Fruit fly (Drosophila melanogaster): Measurements from ENCODE around the gene CG32181.
A peak's percentile ranks its signal among the peaks of the same experiment; 100 is the strongest.

Gene CG32181

dm6 chr3L:17808597-17809213, 49.2 kb downstream of the CG32181 start, which contains the start of gene CG32191 (continued):
- no peak for TF ChIP-seq CG9932 (GFP tag; IDR thresholded peaks at IDR 0.05)
- TF ChIP-seq tna (GFP tag; IDR thresholded peaks at IDR 0.05; ENCODE audit: partially characterized antibody) = no peak
- TF ChIP-seq ATbp (GFP tag; optimal IDR thresholded peaks at IDR 0.05) = peak; percentile 70
- peak; percentile 69 for TF ChIP-seq sens (GFP tag)
- TF ChIP-seq CG7928 (GFP tag; optimal IDR thresholded peaks at IDR 0.05) = no peak
- TF ChIP-seq CG8290 (GFP tag; optimal IDR thresholded peaks at IDR 0.05) = no peak
- peak in 1 of 2 experiments; percentile 53 for TF ChIP-seq CG8290 (tag; optimal IDR thresholded peaks at IDR 0.05)
- no peak for TF ChIP-seq D19A (tag; optimal IDR thresholded peaks at IDR 0.05)
- TF ChIP-seq CG5245 (GFP tag; optimal IDR thresholded peaks at IDR 0.05) = no peak
- TF ChIP-seq ci (GFP tag; IDR thresholded peaks at IDR 0.05) = 0 out of 3 replicates have a peak, but pooled peaks have one; percentile 31
- TF ChIP-seq CG13296 (GFP tag; optimal IDR thresholded peaks at IDR 0.05) = peak; percentile 38
- no peak for TF ChIP-seq CG17361 (GFP tag; IDR thresholded peaks at IDR 0.05)
- no peak for TF ChIP-seq CG1832 (GFP tag; optimal IDR thresholded peaks at IDR 0.05)
- TF ChIP-seq insv (GFP tag; optimal IDR thresholded peaks at IDR 0.05) = no peak
- TF ChIP-seq CG6854 (GFP tag; optimal IDR thresholded peaks at IDR 0.05) = peak; percentile 11
- TF ChIP-seq Mad (GFP tag; optimal IDR thresholded peaks at IDR 0.05) = no peak
- peak; percentile 52 for TF ChIP-seq Asciz (GFP tag; optimal IDR thresholded peaks at IDR 0.05)
- TF ChIP-seq CG11560 (tag; IDR thresholded peaks at IDR 0.05) = no peak
- TF ChIP-seq Gug (GFP tag; IDR thresholded peaks at IDR 0.05) = no peak
- peak; percentile 44 for TF ChIP-seq BtbVII (GFP tag; optimal IDR thresholded peaks at IDR 0.05)
- peak; percentile 37 for TF ChIP-seq CG6813 (GFP tag; optimal IDR thresholded peaks at IDR 0.05)
- TF ChIP-seq NFAT (GFP tag; IDR thresholded peaks at IDR 0.05) = peak; percentile 14; the same call in 1 of the 2 replicates
- TF ChIP-seq chn (GFP tag; optimal IDR thresholded peaks at IDR 0.05) = no peak
- TF ChIP-seq sug (tag; optimal IDR thresholded peaks at IDR 0.05) = peak; percentile 29
- TF ChIP-seq PHDP (tag; optimal IDR thresholded peaks at IDR 0.05) = peak; percentile 22
- 0 out of 3 replicates have a peak, but pooled peaks have one; percentile 33 for TF ChIP-seq CG6175 (GFP tag; IDR thresholded peaks at IDR 0.05)
- peak; percentile 50 for TF ChIP-seq caup (GFP tag; optimal IDR thresholded peaks at IDR 0.05; ENCODE audit: severe bottlenecking)
- TF ChIP-seq CG11695 (GFP tag; IDR thresholded peaks at IDR 0.05) = 0 out of 3 replicates have a peak, but pooled peaks have one; percentile 11
- 0 out of 4 replicates have a peak, but pooled peaks have one; percentile 37 for TF ChIP-seq chinmo (GFP tag; IDR thresholded peaks at IDR 0.05; ENCODE audit: partially characterized antibody)
- TF ChIP-seq CG8089 (GFP tag; optimal IDR thresholded peaks at IDR 0.05) = no peak
- no peak for TF ChIP-seq CG3838 (GFP tag; optimal IDR thresholded peaks at IDR 0.05)
- TF ChIP-seq CG2678 (tag; optimal IDR thresholded peaks at IDR 0.05) = peak; percentile 44
- no peak for TF ChIP-seq CG12391 (tag; optimal IDR thresholded peaks at IDR 0.05)
- no peak for TF ChIP-seq run (tag; optimal IDR thresholded peaks at IDR 0.05)
- TF ChIP-seq Vsx1 (GFP tag; optimal IDR thresholded peaks at IDR 0.05) = peak; percentile 3
- peak in 1 of 2 experiments; percentile 93 for TF ChIP-seq Pdp1 (GFP tag; optimal IDR thresholded peaks at IDR 0.05)
- TF ChIP-seq stwl (tag; optimal IDR thresholded peaks at IDR 0.05) = no peak
- TF ChIP-seq dati (GFP tag; IDR thresholded peaks at IDR 0.05) = no peak
- peak; percentile 18; the same call in 1 of the 2 replicates for TF ChIP-seq Rfx (GFP tag; IDR thresholded peaks at IDR 0.05)
- peak; percentile 2 for TF ChIP-seq CrebB (tag; optimal IDR thresholded peaks at IDR 0.05)
- TF ChIP-seq CG15269 (tag; optimal IDR thresholded peaks at IDR 0.05) = peak; percentile 26
- peak; percentile 40 for TF ChIP-seq oc (tag; optimal IDR thresholded peaks at IDR 0.05)
- TF ChIP-seq her (GFP tag; optimal IDR thresholded peaks at IDR 0.05) = no peak
- peak; percentile 59 for TF ChIP-seq CG34376 (GFP tag; optimal IDR thresholded peaks at IDR 0.05)
- TF ChIP-seq CG15011 (GFP tag; optimal IDR thresholded peaks at IDR 0.05) = peak; percentile 23
- TF ChIP-seq CG15514 (GFP tag; optimal IDR thresholded peaks at IDR 0.05) = peak; percentile 48
- TF ChIP-seq CG14965 (GFP tag; optimal IDR thresholded peaks at IDR 0.05; ENCODE audit: borderline replicate concordance) = no peak
